Worm (Caenorhabditis elegans): ENCODE results near the gene T19H12.2.

T19H12.2 gene

DNA sequence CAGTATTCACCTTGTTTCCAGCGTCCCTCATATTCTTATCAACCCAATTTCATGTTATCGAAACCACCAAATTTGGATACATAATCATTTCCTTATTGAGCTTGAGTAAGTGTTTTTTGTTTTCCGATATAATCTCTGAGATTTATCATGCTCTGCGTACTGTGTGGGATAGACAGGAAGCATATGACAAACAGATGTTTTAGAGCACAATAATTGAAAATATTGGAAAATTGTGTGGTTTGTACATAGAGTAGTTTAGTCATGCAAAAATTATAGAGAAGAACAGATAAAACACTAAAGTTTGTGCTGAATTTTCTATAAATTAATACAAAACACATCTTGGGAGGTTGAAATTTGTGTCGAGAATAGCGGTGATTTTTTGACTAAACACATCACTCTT, 21.5 kb upstream of the T19H12.2 start:
- TF ChIP-seq flt-1 (GFP tag; IDR thresholded peaks at IDR 0.05) (no peak), tbx-37 (GFP tag; conservative IDR thresholded peaks at IDR 0.05) (no peak), ceh-36 (tag; optimal IDR thresholded peaks at IDR 0.05) (no peak), ama-1 (optimal IDR thresholded peaks at IDR 0.05) (no peak), ets-7 (tag; optimal IDR thresholded peaks at IDR 0.05) (no peak), hnd-1 (tag; optimal IDR thresholded peaks at IDR 0.05) (no peak), hmg-4 (GFP tag; optimal IDR thresholded peaks at IDR 0.05) (no peak), ceh-13 (GFP tag; optimal IDR thresholded peaks at IDR 0.05) (no peak), pes-1 (GFP tag; IDR thresholded peaks at IDR 0.05) (no peak), sea-1 (GFP tag; conservative IDR thresholded peaks at IDR 0.05) (no peak), tbx-11 (GFP tag; IDR thresholded peaks at IDR 0.05) (no peak), aly-1 (tag; optimal IDR thresholded peaks at IDR 0.05) (no peak), F13C5.2 (tag; optimal IDR thresholded peaks at IDR 0.05) (no peak), hmbx-1 (tag; optimal IDR thresholded peaks at IDR 0.05) (no peak), B0310.2 (tag; optimal IDR thresholded peaks at IDR 0.05) (no peak), scrt-1 (GFP tag; IDR thresholded peaks at IDR 0.05) (no peak), tra-4 (tag; optimal IDR thresholded peaks at IDR 0.05) (no peak)

DNA sequence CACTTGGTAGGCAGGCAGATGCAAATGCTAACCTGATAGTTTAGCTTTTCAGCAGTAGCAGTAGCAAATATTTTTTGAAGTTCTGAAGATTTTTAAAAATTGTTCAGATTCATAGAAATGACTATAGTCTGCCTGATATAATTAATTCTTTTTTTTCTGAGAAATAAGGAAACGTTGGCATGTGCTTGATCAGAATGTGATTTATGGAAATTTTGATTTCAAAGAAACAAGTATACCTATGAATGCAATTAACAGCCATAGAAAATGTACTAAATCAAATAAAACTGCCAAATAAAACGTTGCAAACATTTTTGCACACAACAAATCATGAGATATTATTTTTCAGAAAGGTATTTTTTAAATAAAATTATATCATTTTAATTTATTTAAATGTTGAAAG, 19.6 kb upstream of the T19H12.2 start:
- TF ChIP-seq hmbx-1 (tag; optimal IDR thresholded peaks at IDR 0.05) (no peak), ets-7 (tag; optimal IDR thresholded peaks at IDR 0.05) (no peak)

DNA sequence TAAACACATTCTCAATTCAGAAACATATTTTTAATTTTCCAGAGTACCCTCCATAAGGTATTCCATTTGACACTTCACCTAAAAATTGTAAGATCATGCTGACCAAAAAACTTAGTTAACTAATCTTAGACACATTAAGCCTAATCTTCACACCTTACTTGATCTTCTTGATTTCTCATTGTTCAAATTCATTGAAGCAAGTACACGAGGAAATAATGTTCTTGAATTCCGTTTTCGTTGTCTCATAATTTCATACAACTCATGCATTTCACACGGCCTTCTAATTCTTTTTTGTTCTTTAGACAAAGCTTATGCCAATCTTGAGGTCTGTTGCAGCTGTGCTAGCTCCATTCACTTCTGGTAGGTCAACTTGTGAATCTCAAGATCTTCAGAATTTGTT, 18.2 kb upstream of the T19H12.2 start, which contains the start of gene srd-33:
srd-33 (plus strand) TSS at position 301 of the 400 bp plus-strand sequence.
- TF ChIP-seq B0310.2 (tag; optimal IDR thresholded peaks at IDR 0.05) = no peak
- TF ChIP-seq ceh-36 (tag; optimal IDR thresholded peaks at IDR 0.05) = no peak
- no peak for TF ChIP-seq aly-1 (tag; optimal IDR thresholded peaks at IDR 0.05)
- TF ChIP-seq ets-7 (tag; optimal IDR thresholded peaks at IDR 0.05) = no peak

DNA sequence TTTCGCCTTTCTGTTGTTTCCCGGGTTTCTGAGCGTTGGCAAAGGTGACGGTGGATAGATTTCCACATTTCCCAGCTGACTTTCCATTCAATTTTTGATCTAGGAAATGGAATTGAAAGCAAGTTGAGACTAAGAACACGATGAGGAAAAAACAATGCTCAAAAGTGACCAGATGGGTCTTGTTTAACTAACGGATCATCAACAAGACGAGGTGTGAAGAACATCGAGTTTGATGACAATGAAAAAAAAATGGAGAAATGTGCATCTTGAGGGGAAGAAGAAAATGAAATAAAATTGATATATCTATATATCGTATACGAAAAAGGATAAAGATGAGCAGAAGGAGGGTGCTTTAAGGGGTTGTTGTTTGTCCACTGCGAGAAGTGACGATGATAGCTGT, 12.6 kb upstream of the T19H12.2 start, which contains the start of gene T19H12.6:
T19H12.6 (minus strand) TSS at position 101 of the 400 bp plus-strand sequence.
- TF ChIP-seq hnd-1 (tag; optimal IDR thresholded peaks at IDR 0.05) (no peak), tbx-11 (GFP tag; IDR thresholded peaks at IDR 0.05) (no peak), ceh-13 (GFP tag; optimal IDR thresholded peaks at IDR 0.05) (no peak), ets-7 (tag; optimal IDR thresholded peaks at IDR 0.05) (no peak), scrt-1 (GFP tag; IDR thresholded peaks at IDR 0.05) (no peak), flt-1 (GFP tag; IDR thresholded peaks at IDR 0.05) (no peak), sea-1 (GFP tag; conservative IDR thresholded peaks at IDR 0.05) (no peak)

DNA sequence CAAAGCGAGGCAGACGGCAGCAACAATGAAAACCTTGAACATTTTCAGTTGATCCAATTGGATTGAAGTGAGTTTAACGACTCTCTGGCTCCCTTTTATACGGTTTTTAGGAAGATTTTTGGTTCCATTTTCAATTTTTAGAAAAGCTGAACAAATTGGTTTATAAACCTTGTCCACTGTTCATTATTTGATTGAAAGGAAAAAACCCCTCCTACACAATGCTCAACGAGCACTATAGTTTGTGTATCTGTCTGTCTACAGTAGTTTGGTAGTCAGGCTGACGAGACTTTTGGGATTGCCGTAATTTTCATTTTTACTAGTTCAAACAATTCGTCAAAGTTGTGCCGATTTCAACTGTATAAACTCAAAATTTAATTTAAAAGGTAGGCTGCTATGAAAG, 11.0 kb upstream of the T19H12.2 start, which contains the start of gene T19H12.15:
T19H12.15 (minus strand) TSS at position 101 of the 400 bp plus-strand sequence.
- TF ChIP-seq flt-1 (GFP tag; IDR thresholded peaks at IDR 0.05) = no peak
- TF ChIP-seq aly-1 (tag; optimal IDR thresholded peaks at IDR 0.05) = no peak
- no peak for TF ChIP-seq scrt-1 (GFP tag; IDR thresholded peaks at IDR 0.05)
- TF ChIP-seq F13C5.2 (tag; optimal IDR thresholded peaks at IDR 0.05) = no peak
- no peak for TF ChIP-seq ama-1 (optimal IDR thresholded peaks at IDR 0.05)
- no peak for TF ChIP-seq tbx-11 (GFP tag; IDR thresholded peaks at IDR 0.05)

DNA sequence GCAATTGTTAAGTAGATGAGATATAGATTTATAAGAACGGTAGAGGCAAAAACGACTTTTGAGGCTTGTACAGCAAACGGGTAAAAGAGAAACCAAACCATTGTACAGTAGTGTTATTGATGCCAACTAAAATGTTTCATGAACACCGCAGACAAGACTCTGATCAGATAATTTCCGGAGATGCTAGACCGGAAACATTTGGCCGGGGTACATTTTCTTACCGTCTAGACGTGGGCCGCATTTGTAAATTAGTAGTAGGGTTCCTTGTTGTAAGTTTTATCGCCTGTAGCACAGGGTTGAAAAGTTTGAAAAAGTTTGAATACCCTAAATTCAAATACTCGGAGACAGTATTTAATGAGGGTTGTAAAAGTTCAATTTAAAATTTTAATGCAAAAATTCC, 8.9 kb upstream of the T19H12.2 start, which contains the start of gene str-32:
str-32 (minus strand) TSS at position 101 of the 400 bp plus-strand sequence.
- TF ChIP-seq hmg-4 (GFP tag; optimal IDR thresholded peaks at IDR 0.05) (no peak), aly-1 (tag; optimal IDR thresholded peaks at IDR 0.05) (no peak), ets-7 (tag; optimal IDR thresholded peaks at IDR 0.05) (no peak), scrt-1 (GFP tag; IDR thresholded peaks at IDR 0.05) (no peak), B0310.2 (tag; optimal IDR thresholded peaks at IDR 0.05) (no peak), ceh-13 (GFP tag; optimal IDR thresholded peaks at IDR 0.05) (no peak), pes-1 (GFP tag; IDR thresholded peaks at IDR 0.05) (no peak), tbx-11 (GFP tag; IDR thresholded peaks at IDR 0.05) (no peak), ceh-36 (tag; optimal IDR thresholded peaks at IDR 0.05) (no peak), ama-1 (optimal IDR thresholded peaks at IDR 0.05) (no peak), F13C5.2 (tag; optimal IDR thresholded peaks at IDR 0.05) (no peak), hmbx-1 (tag; optimal IDR thresholded peaks at IDR 0.05) (no peak), tra-4 (tag; optimal IDR thresholded peaks at IDR 0.05) (no peak), flt-1 (GFP tag; IDR thresholded peaks at IDR 0.05) (no peak), sea-1 (GFP tag; conservative IDR thresholded peaks at IDR 0.05) (no peak)

DNA sequence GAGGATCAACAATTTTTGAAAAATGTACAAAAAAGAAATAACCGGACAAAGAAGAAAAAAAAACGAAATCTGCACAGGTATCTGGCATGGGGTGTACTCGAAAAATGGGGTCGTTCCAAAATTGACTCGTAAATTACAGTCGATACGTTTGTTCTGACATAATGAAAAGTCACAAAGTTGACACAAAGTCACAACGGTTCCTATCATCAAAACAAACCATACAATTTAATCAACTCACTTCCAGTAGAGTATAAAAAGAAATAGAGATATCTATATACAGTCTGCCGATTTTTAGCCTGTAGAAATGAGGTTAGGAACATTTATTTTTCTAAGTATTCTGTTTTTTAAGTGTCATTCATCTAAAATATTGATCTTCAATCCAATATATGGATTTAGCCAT, 5.7 kb upstream of the T19H12.2 start, which contains the start of gene T19H12.12:
T19H12.12 (plus strand) TSS at position 301 of the 400 bp plus-strand sequence.
- TF ChIP-seq hmbx-1 (tag; optimal IDR thresholded peaks at IDR 0.05) = no peak
- TF ChIP-seq tra-4 (tag; optimal IDR thresholded peaks at IDR 0.05) = no peak
- TF ChIP-seq aly-1 (tag; optimal IDR thresholded peaks at IDR 0.05) = no peak
- no peak for TF ChIP-seq sea-1 (GFP tag; conservative IDR thresholded peaks at IDR 0.05)
- TF ChIP-seq ets-7 (tag; optimal IDR thresholded peaks at IDR 0.05) = no peak
- no peak for TF ChIP-seq flt-1 (GFP tag; IDR thresholded peaks at IDR 0.05)
- no peak for TF ChIP-seq ama-1 (optimal IDR thresholded peaks at IDR 0.05)
- TF ChIP-seq F13C5.2 (tag; optimal IDR thresholded peaks at IDR 0.05) = no peak
- no peak for TF ChIP-seq tbx-37 (GFP tag; conservative IDR thresholded peaks at IDR 0.05)

DNA sequence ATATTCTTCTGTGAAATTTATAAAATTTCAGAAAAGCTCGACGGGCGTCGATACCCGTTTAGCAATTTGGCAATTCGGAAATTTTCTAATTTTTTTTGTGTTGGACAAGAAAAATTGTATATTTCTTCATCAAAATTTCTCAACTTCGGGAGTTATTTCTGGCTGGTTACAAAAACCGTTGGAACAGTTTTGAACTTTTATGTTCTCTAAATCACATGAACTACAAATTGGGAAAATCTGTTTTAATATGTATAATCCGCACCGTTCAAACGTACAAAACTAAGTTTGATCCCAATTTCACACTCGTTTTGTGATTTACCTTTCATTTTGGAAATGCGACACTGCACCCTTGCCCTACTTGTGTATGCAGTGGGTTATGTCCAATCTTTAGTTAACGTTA, 4.9 kb upstream of the T19H12.2 start, which contains the start of gene T19H12.3:
T19H12.3 (plus strand) TSS at position 301 of the 400 bp plus-strand sequence.
- TF ChIP-seq pes-1 (GFP tag; IDR thresholded peaks at IDR 0.05) = no peak

DNA sequence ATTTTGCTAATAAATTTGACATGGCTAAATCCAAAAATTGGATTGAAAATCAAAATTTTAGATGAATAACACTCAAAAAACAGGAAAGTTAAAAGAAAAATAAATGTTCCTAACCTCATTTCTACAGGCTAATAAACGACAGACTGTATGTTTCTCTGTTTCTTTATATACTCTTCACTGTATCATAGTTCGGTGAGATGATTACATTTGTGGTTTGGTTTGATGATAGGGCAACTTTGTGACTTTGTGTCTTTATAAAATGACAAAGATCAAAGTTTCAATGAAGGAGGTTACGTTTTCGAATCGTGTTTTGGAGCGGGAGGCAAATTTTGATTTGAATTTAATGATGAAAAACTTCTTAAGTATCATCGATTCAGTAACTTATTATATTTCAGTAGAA, 752 bp upstream of the T19H12.2 start, which contains the start of gene ugt-12:
ugt-12 (minus strand) TSS at position 153 of the 400 bp plus-strand sequence.
- no peak for TF ChIP-seq F13C5.2 (tag; optimal IDR thresholded peaks at IDR 0.05)
- no peak for TF ChIP-seq ama-1 (optimal IDR thresholded peaks at IDR 0.05)
- no peak for TF ChIP-seq ceh-36 (tag; optimal IDR thresholded peaks at IDR 0.05)
- no peak for TF ChIP-seq ceh-13 (GFP tag; optimal IDR thresholded peaks at IDR 0.05)
- no peak for TF ChIP-seq ets-7 (tag; optimal IDR thresholded peaks at IDR 0.05)
- TF ChIP-seq hmbx-1 (tag; optimal IDR thresholded peaks at IDR 0.05) = no peak
- TF ChIP-seq sea-1 (GFP tag; conservative IDR thresholded peaks at IDR 0.05) = no peak
- no peak for TF ChIP-seq hnd-1 (tag; optimal IDR thresholded peaks at IDR 0.05)
- TF ChIP-seq pes-1 (GFP tag; IDR thresholded peaks at IDR 0.05) = no peak
- TF ChIP-seq aly-1 (tag; optimal IDR thresholded peaks at IDR 0.05) = no peak
- TF ChIP-seq B0310.2 (tag; optimal IDR thresholded peaks at IDR 0.05) = no peak
- TF ChIP-seq tbx-11 (GFP tag; IDR thresholded peaks at IDR 0.05) = no peak
- TF ChIP-seq tbx-37 (GFP tag; conservative IDR thresholded peaks at IDR 0.05) = no peak
- no peak for TF ChIP-seq tra-4 (tag; optimal IDR thresholded peaks at IDR 0.05)
- TF ChIP-seq flt-1 (GFP tag; IDR thresholded peaks at IDR 0.05) = no peak
- TF ChIP-seq scrt-1 (GFP tag; IDR thresholded peaks at IDR 0.05) = no peak
- TF ChIP-seq hmg-4 (GFP tag; optimal IDR thresholded peaks at IDR 0.05) = no peak
